Worm (Caenorhabditis elegans): ENCODE measurements around the gene cyp-29A2.

- TF ChIP-seq nhr-76 (tag; optimal IDR thresholded peaks at IDR 0.05) (no peak), ces-1 (GFP tag; optimal IDR thresholded peaks at IDR 0.05) (no peak), mxl-2 (GFP tag; conservative IDR thresholded peaks at IDR 0.05) (no peak), unc-62 (GFP tag; optimal IDR thresholded peaks at IDR 0.05 in 1 of 2) (no peak), unc-62 (tag; optimal IDR thresholded peaks at IDR 0.05) (no peak), hlh-30 (tag; optimal IDR thresholded peaks at IDR 0.05; ENCODE audit: insufficient read depth) (no peak), ZK337.2 (GFP tag; IDR thresholded peaks at IDR 0.05) (no peak), nhr-11 (tag; optimal IDR thresholded peaks at IDR 0.05) (no peak), spr-3 (GFP tag; optimal IDR thresholded peaks at IDR 0.05) (no peak), rbr-2 (tag; optimal IDR thresholded peaks at IDR 0.05) (no peak), aly-2 (tag; optimal IDR thresholded peaks at IDR 0.05) (no peak), nhr-102 (tag; optimal IDR thresholded peaks at IDR 0.05) (no peak), lin-1 (GFP tag; IDR thresholded peaks at IDR 0.05) (no peak), mdt-29 (GFP tag; IDR thresholded peaks at IDR 0.05) (no peak), zag-1 (tag; optimal IDR thresholded peaks at IDR 0.05) (no peak)
Observed at ce11 chrV:11254980-11255379, 37.6 kb downstream of the cyp-29A2 start, which contains the start of gene srsx-31.
